Worm (Caenorhabditis elegans) whole organism, L1 larva: ENCODE measurements around the gene twk-31.

Experiments
- C04F5.9 ChIP-seq: sonication (generic microtip); optimal IDR thresholded peaks from 2 replicates; lab custom pipeline; 2016; ENCODE audit warnings: missing genetic modification characterization, missing compliant biosample characterization
- C16A3.4 ChIP-seq: fragments of 150-350 bp; optimal IDR thresholded peaks from 2 replicates; lab custom pipeline; 2014; ENCODE audit warnings: missing biosample characterization, missing genetic modification characterization
- F16B12.6 ChIP-seq: fragments of 150-350 bp; optimal IDR thresholded peaks from 2 replicates; lab custom pipeline; 2014; ENCODE audit warnings: missing biosample characterization, missing genetic modification characterization
- aha-1 ChIP-seq: fragments of 150-350 bp; optimal IDR thresholded peaks from 2 replicates; lab custom pipeline; 2014; ENCODE audit warnings: missing biosample characterization, missing genetic modification characterization
- alr-1 ChIP-seq: fragments of 200-800 bp; sonication (Bioruptor generic); optimal IDR thresholded peaks from 2 replicates; lab custom pipeline; 2018; ENCODE audit warnings: borderline replicate concordance, mild to moderate bottlenecking, missing genetic modification characterization, missing compliant biosample characterization
- aly-2 ChIP-seq: fragments of 150-350 bp; optimal IDR thresholded peaks from 2 replicates; lab custom pipeline; 2014; ENCODE audit warnings: missing biosample characterization, missing genetic modification characterization
- ama-1 ChIP-seq: fragments of 150-350 bp; optimal IDR thresholded peaks from 2 replicates; lab custom pipeline; 2014
- blmp-1 ChIP-seq: fragments of 150-350 bp; optimal IDR thresholded peaks from 2 replicates; lab custom pipeline; 2014; ENCODE audit warnings: missing biosample characterization, missing genetic modification characterization
- ceh-63 ChIP-seq: fragments of 200-800 bp; sonication (Bioruptor generic); optimal IDR thresholded peaks from 2 replicates; lab custom pipeline; 2018; ENCODE audit warnings: mild to moderate bottlenecking, missing genetic modification characterization, missing compliant biosample characterization
- ceh-8 ChIP-seq: fragments of 200-800 bp; sonication (Bioruptor generic); optimal IDR thresholded peaks from 2 replicates; lab custom pipeline; 2018; ENCODE audit warnings: mild to moderate bottlenecking, missing genetic modification characterization, moderate library complexity, missing compliant biosample characterization
- ceh-82 ChIP-seq, 3 experiments: fragments of 150-350 bp in 1 of 3; sonication (generic microtip) in 2 of 3; optimal IDR thresholded peaks; 2 replicates each; lab custom pipeline; 2014 to 2017; ENCODE audit warnings: missing biosample characterization in 3 of 3, missing genetic modification characterization in 3 of 3
- ceh-88 ChIP-seq: fragments of 200-800 bp; sonication (Bioruptor generic); IDR thresholded peaks from 2 replicates; pipeline ENCODE4 v1.3.6; 2022; ENCODE audit warnings: missing genetic modification characterization, missing compliant biosample characterization
- dsc-1 ChIP-seq: sonication (generic microtip); optimal IDR thresholded peaks from 2 replicates; lab custom pipeline; 2016; ENCODE audit warnings: mild to moderate bottlenecking, missing genetic modification characterization, missing compliant biosample characterization
- efl-1 ChIP-seq, 4 experiments: fragments of 150-350 bp; optimal IDR thresholded peaks in 3 of 4; peaks in 1 of 4; 1 replicate in 1 of 4; 2 replicates in 3 of 4; lab custom pipeline; 2014; ENCODE audit warnings: missing biosample characterization in 2 of 4, missing genetic modification characterization in 2 of 4, missing genetic modification reagents in 2 of 4
- egl-27 ChIP-seq, 2 experiments: fragments of 150-350 bp in 1 of 2; sonication (generic microtip); optimal IDR thresholded peaks; 3 replicates each; lab custom pipeline; 2017 to 2018; ENCODE audit warnings: missing biosample characterization in 2 of 2, missing genetic modification characterization in 2 of 2, missing genetic modification reagents in 2 of 2
- elt-3 ChIP-seq, 6 experiments: fragments of 150-350 bp in 1 of 6; sonication (generic microtip); optimal IDR thresholded peaks; 2 replicates each; lab custom pipeline; 2017 to 2018; ENCODE audit warnings: missing biosample characterization in 6 of 6, missing genetic modification characterization in 6 of 6, inconsistent platforms in 1 of 6
- fkh-10 ChIP-seq: sonication (generic microtip); optimal IDR thresholded peaks from 2 replicates; lab custom pipeline; 2017; ENCODE audit warnings: missing biosample characterization, missing genetic modification reagents, missing genetic modification characterization
- fkh-8 ChIP-seq: sonication (generic microtip); optimal IDR thresholded peaks from 2 replicates; lab custom pipeline; 2016; ENCODE audit warnings: mild to moderate bottlenecking, missing genetic modification characterization, missing compliant biosample characterization
- fos-1 ChIP-seq: fragments of 150-350 bp; optimal IDR thresholded peaks from 2 replicates; lab custom pipeline; 2014; ENCODE audit warnings: missing biosample characterization, missing genetic modification characterization
- grh-1 ChIP-seq: fragments of 200-800 bp; sonication (Bioruptor generic); IDR thresholded peaks from 2 replicates; pipeline ENCODE4 v1.3.6; 2022; ENCODE audit warnings: missing genetic modification reagents, missing genetic modification characterization, missing compliant biosample characterization
- hlh-17 ChIP-seq: fragments of 200-800 bp; sonication (Bioruptor generic); optimal IDR thresholded peaks from 2 replicates; lab custom pipeline; 2018; ENCODE audit warnings: missing genetic modification characterization, mild to moderate bottlenecking, missing compliant biosample characterization, moderate library complexity, borderline replicate concordance
- hlh-4 ChIP-seq: sonication (generic microtip); optimal IDR thresholded peaks from 2 replicates; lab custom pipeline; 2016; ENCODE audit warnings: mild to moderate bottlenecking, missing genetic modification characterization, missing compliant biosample characterization
- hpl-2 ChIP-seq: fragments of 150-350 bp; optimal IDR thresholded peaks from 2 replicates; lab custom pipeline; 2014; ENCODE audit warnings: missing biosample characterization, missing genetic modification reagents, missing genetic modification characterization
- jun-1 ChIP-seq: fragments of 150-350 bp; optimal IDR thresholded peaks from 2 replicates; lab custom pipeline; 2014; ENCODE audit warnings: missing biosample characterization, missing genetic modification reagents, missing genetic modification characterization
- lin-35 ChIP-seq, 2 experiments: fragments of 150-350 bp; optimal IDR thresholded peaks; 2 replicates each; lab custom pipeline; 2014; ENCODE audit warnings: missing biosample characterization in 2 of 2, missing genetic modification characterization in 2 of 2, missing genetic modification reagents in 2 of 2
- lin-39 ChIP-seq: fragments of 150-350 bp; optimal IDR thresholded peaks from 2 replicates; lab custom pipeline; 2014; ENCODE audit warnings: missing biosample characterization, missing genetic modification reagents, missing genetic modification characterization
- lir-3 ChIP-seq: sonication (generic microtip); optimal IDR thresholded peaks from 2 replicates; lab custom pipeline; 2016; ENCODE audit warnings: mild to moderate bottlenecking, missing genetic modification characterization, moderate library complexity, missing compliant biosample characterization; ENCODE audit not compliant: poor library complexity
- lsy-2 ChIP-seq, 2 experiments: fragments of 150-350 bp; optimal IDR thresholded peaks; 2 replicates each; lab custom pipeline; 2014; ENCODE audit warnings: missing biosample characterization in 2 of 2, missing genetic modification characterization in 2 of 2
- mdl-1 ChIP-seq, 2 experiments: fragments of 150-350 bp; optimal IDR thresholded peaks; 2 replicates each; lab custom pipeline; 2014 to 2017; ENCODE audit warnings: missing biosample characterization in 2 of 2, missing genetic modification characterization in 2 of 2, inconsistent platforms in 1 of 2
- mef-2 ChIP-seq: fragments of 150-350 bp; optimal IDR thresholded peaks from 2 replicates; lab custom pipeline; 2014; ENCODE audit warnings: missing biosample characterization, missing genetic modification characterization
- nhr-12 ChIP-seq: sonication (generic microtip); optimal IDR thresholded peaks from 2 replicates; lab custom pipeline; 2017; ENCODE audit warnings: missing biosample characterization, missing genetic modification characterization
- nhr-19 ChIP-seq: fragments of 200-800 bp; sonication (Bioruptor generic); conservative IDR thresholded peaks from 2 replicates; pipeline ENCODE4 v1.3.6; 2022; ENCODE audit warnings: missing genetic modification characterization, missing compliant biosample characterization
- nhr-20 ChIP-seq: sonication (generic microtip); optimal IDR thresholded peaks from 2 replicates; lab custom pipeline; 2016; ENCODE audit warnings: mild to moderate bottlenecking, missing genetic modification characterization, missing compliant biosample characterization
- nhr-76 ChIP-seq: sonication (generic microtip); optimal IDR thresholded peaks from 2 replicates; lab custom pipeline; 2017; ENCODE audit warnings: missing biosample characterization, missing genetic modification characterization
- nhr-85 ChIP-seq: sonication (generic microtip); peaks from one replicate; lab custom pipeline; 2016; ENCODE audit warnings: missing genetic modification characterization, inconsistent platforms, missing compliant biosample characterization
- pax-3 ChIP-seq: fragments of 200-800 bp; sonication (Bioruptor generic); optimal IDR thresholded peaks from 2 replicates; lab custom pipeline; 2018; ENCODE audit warnings: mild to moderate bottlenecking, missing genetic modification characterization, moderate library complexity, missing compliant biosample characterization
- skn-1 ChIP-seq: fragments of 150-350 bp; optimal IDR thresholded peaks from 2 replicates; lab custom pipeline; 2014; ENCODE audit warnings: missing biosample characterization, missing genetic modification characterization
- sptf-1 ChIP-seq: fragments of 150-350 bp; optimal IDR thresholded peaks from 2 replicates; lab custom pipeline; 2014; ENCODE audit warnings: missing biosample characterization, missing genetic modification characterization
- sup-37 ChIP-seq: fragments of 200-800 bp; sonication (Bioruptor generic); optimal IDR thresholded peaks from 2 replicates; lab custom pipeline; 2018; ENCODE audit warnings: mild to moderate bottlenecking, missing genetic modification characterization, missing compliant biosample characterization
- unc-130 ChIP-seq: fragments of 150-350 bp; optimal IDR thresholded peaks from 2 replicates; lab custom pipeline; 2017; ENCODE audit warnings: missing biosample characterization, missing genetic modification characterization, inconsistent platforms
- xbp-1 ChIP-seq: sonication (generic microtip); optimal IDR thresholded peaks from 2 replicates; lab custom pipeline; 2016; ENCODE audit warnings: missing genetic modification characterization, missing compliant biosample characterization
- ztf-11 ChIP-seq, 2 experiments: sonication (generic microtip); optimal IDR thresholded peaks; 2 replicates each; lab custom pipeline; 2016 to 2017; ENCODE audit warnings: missing genetic modification characterization in 2 of 2, missing biosample characterization in 1 of 2, missing compliant biosample characterization in 1 of 2
- ztf-4 ChIP-seq: fragments of 150-350 bp; optimal IDR thresholded peaks from 2 replicates; lab custom pipeline; 2014; ENCODE audit warnings: missing biosample characterization, missing genetic modification characterization

twk-31 gene

ce11 chrIII:11380555-11380954, 29.9 kb upstream of the twk-31 start (continued):
- TF ChIP-seq pax-3 (no peak), ztf-4 (tag; lab: Kevin White, UChicago) (peak; percentile 17), hpl-2 (GFP tag; lab: Kevin White, UChicago) (no peak), C04F5.9 (tag; lab: Kevin White, UChicago) (no peak), nhr-85 (tag; lab: Kevin White, UChicago) (no peak), lsy-2 (tag; optimal IDR thresholded peaks at IDR 0.05; lab: Kevin White, UChicago) (peak; percentile 18 to 26), lin-35 (GFP tag; optimal IDR thresholded peaks at IDR 0.05; lab: Kevin White, UChicago) (peak in 1 of 2 experiments; percentile 15), grh-1 (GFP tag; lab: Robert Waterston, UW) (no peak), fos-1 (tag; lab: Kevin White, UChicago) (no peak), alr-1 (tag; lab: Kevin White, UChicago) (no peak), xbp-1 (peak; percentile 18), aly-2 (tag; lab: Kevin White, UChicago) (no peak), efl-1 (optimal IDR thresholded peaks at IDR 0.05; lab: Kevin White, UChicago) (peak; percentile 7 to 29), efl-1 (GFP tag; optimal IDR thresholded peaks at IDR 0.05 in 1 of 2; lab: Kevin White, UChicago) (no peak), lir-3 (tag; lab: Kevin White, UChicago) (no peak), blmp-1 (tag; lab: Kevin White, UChicago) (peak; percentile 70)

DNA sequence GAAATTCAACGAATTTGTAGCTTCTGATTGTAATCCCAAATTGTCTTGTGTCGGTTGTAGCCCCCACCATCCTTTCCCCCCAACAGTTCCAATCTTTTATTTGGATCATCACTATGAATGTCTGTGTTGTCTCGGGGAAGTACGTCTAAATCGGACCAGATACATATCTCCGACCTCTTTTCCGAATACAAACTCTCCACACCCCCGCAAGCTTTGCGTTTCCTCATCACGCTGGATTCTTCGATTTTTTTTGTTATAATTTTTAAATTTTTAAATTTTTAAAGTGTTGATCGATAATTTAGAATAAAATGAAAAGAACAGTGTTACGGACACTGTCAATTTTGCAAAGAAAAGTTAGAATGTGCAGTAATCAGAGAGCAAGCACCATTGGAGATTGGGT, 28.6 kb upstream of the twk-31 start, which contains the start of gene subs-4:
TSS of gene subs-4 (plus strand) at position 301 of the 400 bp plus-strand sequence.
- no peak for TF ChIP-seq ceh-8 (GFP tag; lab: Kevin White, UChicago)
- no peak for TF ChIP-seq mef-2
- no peak for TF ChIP-seq aha-1 (tag; lab: Kevin White, UChicago)
- TF ChIP-seq nhr-19: no peak
- TF ChIP-seq sptf-1 (tag; lab: Kevin White, UChicago): no peak
- TF ChIP-seq grh-1 (GFP tag; lab: Robert Waterston, UW): no peak
- TF ChIP-seq C16A3.4 (tag; lab: Kevin White, UChicago): no peak
- TF ChIP-seq F16B12.6 (tag; lab: Kevin White, UChicago): no peak
- no peak for TF ChIP-seq ceh-82 (tag; optimal IDR thresholded peaks at IDR 0.05; lab: Kevin White, UChicago)

DNA sequence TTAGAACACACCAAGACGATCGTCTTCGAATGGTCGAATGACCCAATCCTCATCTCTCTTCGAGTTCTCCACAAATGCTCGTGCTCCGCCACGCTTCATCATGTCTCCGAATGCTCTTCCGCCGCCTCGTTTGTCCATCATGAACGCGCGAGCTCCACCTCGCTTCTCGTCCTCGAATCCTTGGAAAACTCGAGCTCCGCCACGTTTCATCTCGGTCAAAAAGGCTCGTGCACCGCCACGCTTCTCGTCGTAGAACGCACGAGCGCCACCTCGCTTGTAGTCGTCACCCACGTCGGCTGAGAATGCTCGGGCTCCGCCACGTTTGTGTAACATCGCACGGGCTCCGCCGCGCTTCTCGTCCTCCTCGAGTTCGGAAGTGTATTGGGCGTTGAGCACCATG, 21.1 kb upstream of the twk-31 start:
- no peak for TF ChIP-seq egl-27 (tag; optimal IDR thresholded peaks at IDR 0.05; lab: Kevin White, UChicago)
- no peak for TF ChIP-seq ceh-88 (GFP tag; lab: Robert Waterston, UW)
- TF ChIP-seq ceh-82 (tag; optimal IDR thresholded peaks at IDR 0.05; lab: Kevin White, UChicago): no peak
- no peak for TF ChIP-seq sptf-1 (tag; lab: Kevin White, UChicago)
- TF ChIP-seq skn-1: no peak

- no peak for TF ChIP-seq ama-1 (lab: Kevin White, UChicago)
- no peak for TF ChIP-seq ztf-11 (tag; optimal IDR thresholded peaks at IDR 0.05; lab: Kevin White, UChicago)
- TF ChIP-seq fkh-10: peak; percentile 64
- no peak for TF ChIP-seq mdl-1 (tag; optimal IDR thresholded peaks at IDR 0.05; lab: Kevin White, UChicago)
- no peak for TF ChIP-seq skn-1
- TF ChIP-seq elt-3 (tag; optimal IDR thresholded peaks at IDR 0.05; lab: Kevin White, UChicago): no peak
- TF ChIP-seq, all 84 proteins: peak for 1
Observed at ce11 chrIII:11390832-11391231, 19.6 kb upstream of the twk-31 start.

DNA sequence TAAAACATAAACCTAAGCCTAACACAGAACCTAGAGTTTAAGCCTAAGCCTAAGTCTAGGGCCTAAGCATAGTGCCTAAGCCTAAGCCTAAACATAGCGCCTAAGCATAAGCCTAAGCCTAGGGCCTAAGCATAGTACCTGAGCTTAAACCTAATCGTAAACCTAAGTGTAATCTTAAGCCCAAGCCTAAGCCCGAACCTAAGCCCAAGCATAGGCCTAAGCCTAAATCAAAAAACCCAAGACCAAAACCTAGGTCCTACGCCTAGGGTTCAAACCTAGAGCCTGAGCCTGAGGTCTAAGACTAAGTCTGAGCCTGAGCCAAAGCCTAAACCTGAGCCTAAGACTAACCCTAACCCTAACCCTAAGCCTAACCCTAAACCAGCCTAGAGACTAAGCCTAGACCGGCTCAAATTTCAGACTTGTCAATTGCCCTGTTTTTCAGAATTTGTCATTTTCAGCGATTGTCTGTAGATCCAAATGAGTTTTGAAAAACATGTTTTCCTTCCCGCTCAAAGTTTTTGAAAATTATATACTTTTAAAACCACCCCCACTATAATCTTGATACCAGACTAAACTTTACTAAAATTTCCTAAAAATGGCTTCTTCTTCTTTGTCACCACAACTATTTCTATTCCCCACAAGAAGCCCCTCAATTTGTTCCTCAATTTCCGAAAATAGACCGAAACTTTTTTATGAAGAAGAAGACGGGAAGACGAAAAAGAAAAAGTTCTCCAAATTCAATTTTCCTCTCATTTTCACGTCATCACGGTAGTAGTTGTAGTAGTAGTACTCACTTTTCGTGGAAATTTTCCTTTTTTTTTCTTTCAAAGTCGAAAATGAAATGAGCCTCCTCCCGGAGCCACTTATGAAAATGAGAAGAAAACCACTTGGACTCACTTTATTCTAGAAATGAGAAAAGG, 18.6 kb upstream of the twk-31 start:
- TF ChIP-seq nhr-20 (no peak), unc-130 (no peak), mef-2 (no peak), ama-1 (lab: Kevin White, UChicago) (no peak), pax-3 (no peak), fkh-8 (tag; lab: Kevin White, UChicago) (no peak), lin-39 (tag; lab: Kevin White, UChicago) (no peak), nhr-76 (tag; lab: Kevin White, UChicago) (no peak), hlh-4 (tag; lab: Kevin White, UChicago) (no peak), nhr-12 (no peak), hlh-17 (GFP tag; lab: Kevin White, UChicago) (no peak), ceh-63 (GFP tag; lab: Kevin White, UChicago) (no peak), dsc-1 (tag; lab: Kevin White, UChicago) (no peak), jun-1 (tag; lab: Kevin White, UChicago) (no peak), sup-37 (GFP tag; lab: Kevin White, UChicago) (no peak), aly-2 (tag; lab: Kevin White, UChicago) (no peak)
